Fruit fly (Drosophila melanogaster): ENCODE data around the gene CG11294.

dm6 chrX:8671348-8672298 lies 21.8 kb downstream of the CG11294 start:
- TF ChIP-seq CG8319 (GFP tag; optimal IDR thresholded peaks at IDR 0.05) (no peak), CG4318 (GFP tag; optimal IDR thresholded peaks at IDR 0.05) (no peak), Eip75B (GFP tag; optimal IDR thresholded peaks at IDR 0.05) (no peak), Sox14 (GFP tag; optimal IDR thresholded peaks at IDR 0.05) (no peak), CG6854 (GFP tag; optimal IDR thresholded peaks at IDR 0.05) (no peak)

All from whole organism, prepupa.